Worm (Caenorhabditis elegans) whole organism, early embryonic: Measurements from ENCODE around the gene ins-12.

Experiments used
- B0310.2 ChIP-seq: sonication (generic microtip); optimal IDR thresholded peaks from 2 replicates; lab custom pipeline; 2016; ENCODE audit warnings: mild to moderate bottlenecking, missing genetic modification characterization, missing compliant biosample characterization
- F13C5.2 ChIP-seq: sonication (generic microtip); optimal IDR thresholded peaks from 2 replicates; lab custom pipeline; 2017; ENCODE audit warnings: mild to moderate bottlenecking, missing genetic modification characterization, inconsistent platforms, missing compliant biosample characterization
- aly-1 ChIP-seq: sonication (generic microtip); optimal IDR thresholded peaks from 2 replicates; lab custom pipeline; 2016; ENCODE audit warnings: missing genetic modification characterization, missing compliant biosample characterization
- ama-1 ChIP-seq: fragments of 150-350 bp; optimal IDR thresholded peaks from 2 replicates; lab custom pipeline; 2014
- ceh-13 ChIP-seq: fragments of 200-800 bp; sonication (Bioruptor generic); optimal IDR thresholded peaks from 2 replicates; lab custom pipeline; 2018; ENCODE audit warnings: mild to moderate bottlenecking, missing genetic modification characterization, missing compliant biosample characterization
- ceh-36 ChIP-seq: sonication (generic microtip); optimal IDR thresholded peaks from 2 replicates; lab custom pipeline; 2016; ENCODE audit warnings: missing genetic modification characterization, inconsistent platforms, missing compliant biosample characterization
- ets-7 ChIP-seq: sonication (generic microtip); optimal IDR thresholded peaks from 2 replicates; lab custom pipeline; 2016; ENCODE audit warnings: missing genotype, missing genetic modification characterization, missing compliant biosample characterization
- flt-1 ChIP-seq: fragments of 200-800 bp; sonication (Bioruptor generic); IDR thresholded peaks from 2 replicates; pipeline ENCODE4 v1.3.6; 2022; ENCODE audit warnings: missing genetic modification characterization, missing compliant biosample characterization
- hmbx-1 ChIP-seq: sonication (generic microtip); optimal IDR thresholded peaks from 2 replicates; lab custom pipeline; 2016; ENCODE audit warnings: mild to moderate bottlenecking, missing genetic modification characterization, missing compliant biosample characterization
- hmg-4 ChIP-seq: fragments of 200-800 bp; sonication (Bioruptor generic); optimal IDR thresholded peaks from 2 replicates; lab custom pipeline; 2018; ENCODE audit warnings: mild to moderate bottlenecking, missing genetic modification characterization, missing compliant biosample characterization
- hnd-1 ChIP-seq: sonication (generic microtip); optimal IDR thresholded peaks from 2 replicates; lab custom pipeline; 2016; ENCODE audit warnings: missing genetic modification characterization, missing compliant biosample characterization
- pes-1 ChIP-seq: fragments of 200-800 bp; sonication (Bioruptor generic); IDR thresholded peaks from 2 replicates; pipeline ENCODE4 v1.3.6; 2022; ENCODE audit warnings: missing genetic modification reagents, missing genetic modification characterization, missing compliant biosample characterization
- scrt-1 ChIP-seq: fragments of 200-800 bp; sonication (Bioruptor generic); IDR thresholded peaks from 2 replicates; pipeline ENCODE4 v1.3.6; 2022; ENCODE audit warnings: missing genetic modification characterization, missing compliant biosample characterization
- sea-1 ChIP-seq: fragments of 200-800 bp; sonication (Bioruptor generic); conservative IDR thresholded peaks from 2 replicates; pipeline ENCODE4 v1.3.6; 2022; ENCODE audit warnings: missing genetic modification characterization, missing compliant biosample characterization
- tbx-11 ChIP-seq: fragments of 200-800 bp; sonication (Bioruptor generic); IDR thresholded peaks from 2 replicates; pipeline ENCODE4 v1.3.6; 2022; ENCODE audit warnings: missing genetic modification characterization, missing compliant biosample characterization
- tbx-37 ChIP-seq: fragments of 200-800 bp; sonication (Bioruptor generic); conservative IDR thresholded peaks from 2 replicates; pipeline ENCODE4 v1.3.6; 2022; ENCODE audit warnings: missing genetic modification reagents, missing genetic modification characterization, missing compliant biosample characterization
- tra-4 ChIP-seq: sonication (generic microtip); optimal IDR thresholded peaks from 2 replicates; lab custom pipeline; 2017; ENCODE audit warnings: missing genetic modification characterization, missing compliant biosample characterization

The ins-12 gene

DNA sequence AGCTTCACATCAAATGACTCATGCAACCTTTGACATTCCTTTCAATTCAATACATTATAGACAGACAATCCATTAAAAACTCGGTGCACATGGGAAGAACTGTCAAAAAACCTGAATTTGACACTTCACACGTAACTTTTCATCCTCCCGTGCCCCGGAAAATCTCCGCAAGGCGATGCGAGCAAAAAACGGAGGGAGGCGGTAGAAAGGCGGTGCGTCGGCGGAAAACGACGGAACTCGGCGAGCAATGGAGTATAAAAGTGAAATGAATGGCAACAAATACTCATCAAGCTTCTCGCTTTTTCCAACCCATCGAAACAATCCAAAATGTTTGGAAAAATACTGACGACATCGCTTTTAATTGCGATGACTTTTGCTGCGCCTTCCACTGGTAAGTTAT is 23.6 kb downstream of the ins-12 start, which contains the start of gene T25E4.1:
TSS of gene T25E4.1 (plus strand) at position 301 of the 400 bp plus-strand sequence.
- TF ChIP-seq F13C5.2 (tag; lab: Kevin White, UChicago) (no peak), hmg-4 (no peak), aly-1 (tag; lab: Kevin White, UChicago) (no peak)

DNA sequence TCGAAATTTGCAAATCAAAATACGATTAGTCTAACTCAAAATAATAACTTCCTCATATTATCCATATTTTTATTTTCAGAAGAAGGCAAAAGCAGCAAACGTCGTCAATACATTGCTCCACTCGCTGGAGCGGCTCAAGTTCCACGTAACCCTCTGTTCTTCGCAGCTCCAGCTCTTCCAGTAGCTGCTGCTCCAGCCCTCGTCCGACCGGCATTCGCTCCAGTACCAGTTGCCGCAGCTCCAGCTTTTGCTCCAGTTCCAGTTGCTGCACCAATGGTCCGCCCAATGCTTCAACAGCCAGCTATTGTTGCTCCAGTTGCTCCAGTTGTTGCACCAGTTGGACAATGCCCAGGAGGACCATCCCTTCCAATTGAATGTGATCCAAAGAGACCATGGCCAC is 24.3 kb downstream of the ins-12 start:
- TF ChIP-seq tra-4, result no peak
- no peak for TF ChIP-seq ama-1 (lab: Kevin White, UChicago)
- no peak for TF ChIP-seq scrt-1 (GFP tag; lab: Robert Waterston, UW)
- TF ChIP-seq hmg-4, result no peak
- no peak for TF ChIP-seq ceh-36
- no peak for TF ChIP-seq aly-1 (tag; lab: Kevin White, UChicago)
- no peak for TF ChIP-seq ceh-13 (GFP tag; lab: Kevin White, UChicago)
- no peak for TF ChIP-seq tbx-11 (GFP tag; lab: Robert Waterston, UW)
- no peak for TF ChIP-seq hnd-1 (tag; lab: Kevin White, UChicago)
- no peak for TF ChIP-seq flt-1 (GFP tag; lab: Robert Waterston, UW)
- TF ChIP-seq ets-7 (tag; lab: Kevin White, UChicago), result no peak
- no peak for TF ChIP-seq pes-1 (GFP tag; lab: Robert Waterston, UW)
- TF ChIP-seq F13C5.2 (tag; lab: Kevin White, UChicago), result no peak
- no peak for TF ChIP-seq sea-1
- TF ChIP-seq tbx-37 (GFP tag; lab: Robert Waterston, UW), result no peak

DNA sequence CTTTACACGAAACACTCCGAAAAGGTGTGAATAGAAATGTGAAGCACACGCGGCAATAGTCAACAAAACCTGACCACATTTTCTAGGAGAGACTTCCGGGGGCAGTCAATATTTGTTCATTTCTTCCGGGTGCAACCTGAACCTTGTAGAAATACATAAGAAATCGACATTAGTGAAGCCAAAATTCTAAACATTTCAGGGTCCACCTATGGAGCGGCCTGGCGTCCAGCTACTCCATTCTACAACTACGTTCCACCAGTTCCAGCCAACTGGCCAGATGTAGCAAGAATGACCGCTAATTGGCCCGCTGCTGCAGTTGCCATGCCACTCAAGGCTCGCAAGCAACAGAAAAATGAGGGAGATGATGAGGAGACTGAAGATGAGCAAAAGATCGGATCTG is 24.8 kb downstream of the ins-12 start:
- TF ChIP-seq tbx-11 (GFP tag; lab: Robert Waterston, UW), result no peak
- TF ChIP-seq hmg-4, result no peak
- TF ChIP-seq B0310.2, result no peak
- TF ChIP-seq aly-1 (tag; lab: Kevin White, UChicago), result no peak
- TF ChIP-seq ceh-36, result no peak
- TF ChIP-seq tbx-37 (GFP tag; lab: Robert Waterston, UW), result no peak
- TF ChIP-seq pes-1 (GFP tag; lab: Robert Waterston, UW), result no peak
- no peak for TF ChIP-seq flt-1 (GFP tag; lab: Robert Waterston, UW)
- no peak for TF ChIP-seq scrt-1 (GFP tag; lab: Robert Waterston, UW)

DNA sequence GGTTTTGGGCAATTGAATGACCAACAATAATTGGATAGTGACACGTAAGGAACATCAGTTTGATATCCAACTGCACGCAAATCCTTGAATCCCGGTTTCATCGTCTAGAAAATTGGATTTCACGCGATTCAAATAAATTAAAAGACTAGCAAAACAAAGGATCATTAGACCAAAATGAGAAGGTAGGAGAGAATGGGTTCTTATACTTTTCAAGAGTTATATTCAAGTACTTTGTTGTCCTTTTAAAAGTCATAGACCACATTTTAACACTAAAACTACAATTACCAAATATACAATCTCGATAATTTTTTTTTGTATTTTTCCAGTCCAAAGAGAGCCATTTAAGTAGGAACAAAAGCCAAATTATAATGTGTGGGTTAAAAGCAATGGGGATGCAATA is 27.9 kb downstream of the ins-12 start, which contains the start of gene T25E4.2:
TSS of gene T25E4.2 (minus strand) at position 101 of the 400 bp plus-strand sequence.
- TF ChIP-seq ceh-13 (GFP tag; lab: Kevin White, UChicago), result no peak
- no peak for TF ChIP-seq tbx-37 (GFP tag; lab: Robert Waterston, UW)
- TF ChIP-seq ama-1 (lab: Kevin White, UChicago), result no peak

DNA sequence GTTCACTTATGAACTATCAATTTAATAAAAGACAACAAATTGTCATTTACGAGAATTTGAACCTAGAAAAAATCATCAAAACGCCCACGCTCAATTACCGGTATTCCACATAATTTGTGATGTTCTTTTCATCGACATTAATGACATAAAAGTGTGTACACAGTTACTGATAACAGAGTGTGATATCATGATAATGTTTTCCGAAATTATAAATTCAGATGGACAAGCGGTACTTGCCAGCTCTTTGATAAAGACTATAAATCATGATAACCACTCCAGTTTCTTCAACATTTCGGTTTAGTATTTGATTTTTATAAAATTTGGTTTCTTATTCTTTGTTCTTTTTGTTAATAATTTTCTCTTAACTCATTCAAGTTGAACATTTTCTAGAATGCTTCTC is 31.4 kb downstream of the ins-12 start, which contains the start of gene lys-8:
TSS of gene lys-8 (plus strand) at position 391 of the 400 bp plus-strand sequence.
- TF ChIP-seq hnd-1 (tag; lab: Kevin White, UChicago), result no peak

DNA sequence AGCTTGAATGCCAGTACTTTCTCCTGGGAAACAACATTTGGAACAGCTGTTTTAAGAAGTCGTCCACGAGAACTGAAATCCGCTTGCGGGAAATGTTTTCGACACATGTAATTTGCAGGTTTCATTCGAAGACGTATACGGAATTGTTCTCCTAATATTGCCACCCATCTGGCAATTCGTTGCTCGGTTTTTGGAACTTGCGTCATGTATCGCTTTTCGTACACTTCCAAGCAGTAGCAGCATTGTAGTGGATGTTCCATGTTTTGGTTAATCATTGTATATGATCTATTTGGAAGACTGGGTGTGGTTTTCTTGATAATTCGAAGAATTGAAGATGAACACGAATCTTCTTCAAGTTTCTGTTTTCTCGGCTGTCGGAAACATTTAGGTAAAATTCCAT is 33.4 kb downstream of the ins-12 start:
- TF ChIP-seq ama-1 (lab: Kevin White, UChicago) (no peak), scrt-1 (GFP tag; lab: Robert Waterston, UW) (no peak), tbx-11 (GFP tag; lab: Robert Waterston, UW) (no peak), tbx-37 (GFP tag; lab: Robert Waterston, UW) (no peak), B0310.2 (no peak), tra-4 (no peak), hnd-1 (tag; lab: Kevin White, UChicago) (no peak), flt-1 (GFP tag; lab: Robert Waterston, UW) (no peak), sea-1 (no peak), ceh-13 (GFP tag; lab: Kevin White, UChicago) (no peak), hmg-4 (no peak), aly-1 (tag; lab: Kevin White, UChicago) (no peak), pes-1 (GFP tag; lab: Robert Waterston, UW) (no peak), hmbx-1 (no peak), ets-7 (tag; lab: Kevin White, UChicago) (no peak), F13C5.2 (tag; lab: Kevin White, UChicago) (no peak), ceh-36 (no peak)

DNA sequence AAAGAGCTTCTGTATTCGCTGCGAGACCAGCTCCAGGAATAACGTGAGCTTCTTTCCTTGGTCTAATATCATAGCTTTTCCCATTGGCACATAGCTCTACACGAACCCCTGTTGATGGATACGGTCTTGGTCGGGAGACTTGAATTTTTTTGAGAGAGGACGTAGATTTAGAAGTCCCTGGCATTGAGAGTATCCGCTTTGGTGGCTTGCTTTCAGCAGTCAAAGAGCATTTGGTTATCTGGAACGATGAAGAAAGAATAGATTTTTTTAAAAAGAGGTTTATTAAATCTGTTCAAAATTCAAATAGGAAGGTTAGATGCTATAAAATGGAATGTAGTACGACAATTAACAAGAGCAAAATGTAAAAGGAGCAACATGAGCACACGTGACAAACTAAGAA is 35.3 kb downstream of the ins-12 start, which contains the start of gene C17G10.13:
TSS of gene C17G10.13 (minus strand) at position 101 of the 400 bp plus-strand sequence.
- TF ChIP-seq flt-1 (GFP tag; lab: Robert Waterston, UW) (no peak), ceh-36 (no peak), ama-1 (lab: Kevin White, UChicago) (no peak), ceh-13 (GFP tag; lab: Kevin White, UChicago) (no peak), hmg-4 (no peak), tbx-11 (GFP tag; lab: Robert Waterston, UW) (no peak)

DNA sequence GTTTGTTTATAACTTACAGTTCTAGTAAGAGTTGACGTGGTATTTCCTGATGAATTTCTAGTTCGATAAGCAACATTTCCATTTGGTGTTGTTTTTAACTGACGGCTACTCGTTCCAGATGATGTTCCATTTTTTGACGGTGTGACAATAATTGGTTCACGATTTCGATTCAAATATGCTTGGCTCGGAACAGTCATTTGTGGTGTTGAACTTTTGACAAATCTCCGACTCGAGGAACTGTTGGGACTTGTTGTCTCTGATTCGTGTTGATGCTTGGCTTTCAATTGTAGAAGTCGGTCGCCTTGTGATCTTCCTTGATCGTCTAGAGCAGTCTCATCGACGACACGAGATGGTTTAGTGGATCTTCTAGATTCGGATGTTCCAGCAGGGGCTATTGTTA is 37.1 kb downstream of the ins-12 start:
- TF ChIP-seq pes-1 (GFP tag; lab: Robert Waterston, UW), result no peak
- no peak for TF ChIP-seq hmg-4
- TF ChIP-seq sea-1, result no peak
- TF ChIP-seq F13C5.2 (tag; lab: Kevin White, UChicago), result no peak
- no peak for TF ChIP-seq ets-7 (tag; lab: Kevin White, UChicago)
- TF ChIP-seq aly-1 (tag; lab: Kevin White, UChicago), result no peak
- no peak for TF ChIP-seq tbx-37 (GFP tag; lab: Robert Waterston, UW)
- no peak for TF ChIP-seq scrt-1 (GFP tag; lab: Robert Waterston, UW)
- TF ChIP-seq flt-1 (GFP tag; lab: Robert Waterston, UW), result no peak
- TF ChIP-seq ama-1 (lab: Kevin White, UChicago), result no peak
- TF ChIP-seq ceh-13 (GFP tag; lab: Kevin White, UChicago), result no peak
- no peak for TF ChIP-seq hmbx-1
- no peak for TF ChIP-seq tbx-11 (GFP tag; lab: Robert Waterston, UW)
